Fruit fly (Drosophila melanogaster): ENCODE data around the gene UQCR-Q.

The UQCR-Q gene

DNA sequence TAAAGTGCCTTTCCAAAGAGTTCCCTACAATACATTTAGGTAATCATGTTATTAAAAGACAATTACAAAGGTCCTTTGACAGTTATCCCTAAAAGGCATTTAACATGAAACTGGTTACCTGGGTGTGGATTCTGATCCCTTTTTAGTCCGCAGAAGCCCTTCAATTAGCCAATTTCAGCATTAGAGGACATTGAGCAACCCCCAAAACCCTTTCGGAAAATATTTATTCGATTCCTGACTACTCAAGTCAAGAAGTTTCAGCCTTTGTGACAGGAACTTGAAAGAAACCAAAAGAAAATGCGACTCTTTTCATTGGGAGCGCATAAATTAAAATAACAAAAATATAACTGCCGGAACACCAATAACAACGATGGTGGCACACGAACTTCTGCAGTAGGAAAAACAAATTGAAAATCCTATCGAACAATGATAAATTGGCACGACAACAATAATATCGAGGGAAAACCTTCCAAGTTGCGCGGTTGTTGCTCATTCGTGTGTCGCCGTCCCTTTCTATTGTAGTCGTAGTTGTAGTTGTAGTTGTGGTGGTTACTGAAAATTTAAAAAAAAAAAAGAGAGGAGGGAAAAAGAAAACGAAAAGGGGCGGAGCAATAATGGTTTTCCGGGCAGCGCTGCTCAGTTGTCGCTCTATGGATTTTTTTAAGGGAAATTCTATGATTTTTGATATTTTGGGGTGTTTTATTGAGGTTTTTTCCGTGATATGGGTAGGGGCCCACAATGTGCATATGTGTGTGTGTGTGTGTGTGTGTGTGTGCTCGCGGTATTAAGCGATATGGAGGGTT, 28.7 kb upstream of the UQCR-Q start:
- TF ChIP-seq h (optimal IDR thresholded peaks at IDR 0.05) (no peak), Sin3A (optimal IDR thresholded peaks at IDR 0.05) (no peak), ttk (optimal IDR thresholded peaks at IDR 0.05) (no peak), insv (optimal IDR thresholded peaks at IDR 0.05) (no peak), Myc (optimal IDR thresholded peaks at IDR 0.05) (no peak), psq (optimal IDR thresholded peaks at IDR 0.05) (no peak)

DNA sequence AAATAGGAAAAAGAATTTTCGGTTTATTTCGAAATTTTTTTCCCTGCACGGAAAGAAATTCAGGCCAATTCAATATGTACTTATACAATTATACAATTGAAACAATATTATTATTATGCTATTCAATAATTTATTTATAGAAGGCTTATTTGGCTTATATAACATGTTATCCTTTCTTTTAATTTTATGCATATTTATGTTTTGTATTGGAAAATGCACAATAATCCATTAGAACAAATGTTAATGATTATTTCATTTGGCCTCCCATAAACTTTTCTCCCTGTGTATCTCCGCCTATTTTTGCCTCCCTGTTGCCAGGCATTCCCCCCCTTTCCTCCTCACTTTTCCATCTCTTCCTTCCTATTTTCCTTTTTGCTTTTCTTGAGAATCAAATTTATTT, 26.7 kb upstream of the UQCR-Q start:
- no peak for TF ChIP-seq Sin3A (optimal IDR thresholded peaks at IDR 0.05)
- TF ChIP-seq ttk (optimal IDR thresholded peaks at IDR 0.05), result no peak
- no peak for TF ChIP-seq psq (optimal IDR thresholded peaks at IDR 0.05)
- no peak for TF ChIP-seq h (optimal IDR thresholded peaks at IDR 0.05)
- TF ChIP-seq insv (optimal IDR thresholded peaks at IDR 0.05), result no peak
- no peak for TF ChIP-seq Myc (optimal IDR thresholded peaks at IDR 0.05)

DNA sequence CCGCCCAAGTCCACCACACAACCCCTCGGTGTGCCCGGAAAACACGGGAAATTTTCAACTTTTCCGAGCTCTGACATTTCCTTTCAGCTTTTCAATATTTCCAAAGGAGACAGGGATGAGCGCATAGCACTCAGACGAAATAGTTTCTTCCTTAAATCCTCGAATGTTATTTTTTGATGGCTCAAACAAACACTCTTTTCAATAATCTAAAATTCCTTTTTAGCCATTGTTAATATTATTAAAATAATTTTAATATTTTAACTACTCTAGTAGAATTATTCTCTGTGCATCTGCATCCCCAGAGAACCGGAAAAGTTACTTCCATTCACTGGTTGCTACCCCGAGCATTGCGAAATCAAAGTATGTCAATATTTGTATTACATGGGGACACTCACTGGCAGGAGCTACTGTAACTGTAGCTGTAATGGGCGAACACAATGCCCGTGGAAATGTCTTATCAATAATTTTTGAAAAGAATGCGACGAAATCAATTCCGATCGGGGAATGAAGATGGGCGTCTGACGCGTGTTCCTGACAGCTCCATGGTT, 16.8 kb upstream of the UQCR-Q start:
- TF ChIP-seq h (optimal IDR thresholded peaks at IDR 0.05) (no peak), psq (optimal IDR thresholded peaks at IDR 0.05) (no peak), Myc (optimal IDR thresholded peaks at IDR 0.05) (no peak), insv (optimal IDR thresholded peaks at IDR 0.05) (no peak)

DNA sequence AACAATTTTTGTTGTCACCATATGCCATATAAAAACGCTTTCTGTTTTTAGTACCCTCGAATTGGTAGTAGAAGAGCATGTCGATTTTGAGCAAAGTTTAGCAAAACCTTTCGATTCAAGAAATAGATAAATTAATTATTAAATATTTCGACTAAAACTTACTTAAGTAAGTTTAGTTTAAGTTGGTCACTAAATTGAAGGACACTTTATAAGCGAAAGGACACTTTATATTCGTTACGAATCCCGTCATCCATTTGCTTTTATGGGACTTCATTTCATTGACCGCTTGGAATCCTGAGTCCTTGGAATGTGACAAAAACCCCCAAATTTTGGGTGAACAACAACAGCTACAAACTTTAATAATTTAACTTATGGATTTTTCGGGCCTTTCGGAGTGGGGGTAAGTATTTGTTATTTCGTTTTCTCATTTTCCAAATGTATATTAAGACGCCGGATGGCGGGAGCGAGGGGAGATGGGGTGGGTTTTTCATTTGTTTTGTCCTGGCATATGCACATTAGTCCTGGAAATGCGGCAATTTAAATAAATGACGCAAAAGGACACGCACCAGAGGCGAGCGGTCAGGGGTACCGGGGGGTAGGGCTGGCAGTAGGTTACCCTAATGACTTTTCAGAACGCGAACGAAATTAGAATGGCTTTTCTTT, 15.6 kb upstream of the UQCR-Q start:
- TF ChIP-seq h (optimal IDR thresholded peaks at IDR 0.05), result no peak
- no peak for TF ChIP-seq ttk (optimal IDR thresholded peaks at IDR 0.05)
- no peak for TF ChIP-seq Sin3A (optimal IDR thresholded peaks at IDR 0.05)
- no peak for TF ChIP-seq psq (optimal IDR thresholded peaks at IDR 0.05)
- no peak for TF ChIP-seq insv (optimal IDR thresholded peaks at IDR 0.05)
- no peak for TF ChIP-seq Myc (optimal IDR thresholded peaks at IDR 0.05)

DNA sequence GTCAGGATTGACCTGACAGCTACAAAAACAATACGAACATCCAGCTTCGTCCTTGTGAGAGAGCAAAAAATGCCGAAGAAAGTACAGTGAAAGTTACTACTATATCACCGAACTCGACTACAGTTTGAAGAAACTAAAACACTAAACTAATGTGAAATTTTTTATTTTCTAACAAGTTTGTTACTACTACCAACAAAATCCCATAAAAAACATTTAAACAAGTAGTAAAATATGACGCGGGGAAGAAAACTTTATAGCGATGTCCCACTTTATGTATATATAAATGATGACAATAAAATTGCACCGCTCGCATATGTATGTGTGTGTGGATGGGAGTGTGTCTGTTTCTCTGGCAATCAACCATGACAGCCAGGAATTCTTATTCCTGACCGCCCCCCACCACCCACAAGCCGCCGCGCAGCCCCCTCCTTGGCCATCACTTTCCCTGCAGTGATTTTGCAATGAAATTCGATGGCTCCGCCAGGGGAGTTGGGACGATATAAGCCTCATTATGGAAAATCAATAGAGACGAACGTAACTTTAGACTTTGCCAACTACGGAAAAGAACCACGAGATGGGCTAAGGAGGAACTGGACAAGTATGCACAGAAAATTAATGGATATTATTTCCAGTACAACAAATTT, 13.1 kb upstream of the UQCR-Q start:
- TF ChIP-seq psq (optimal IDR thresholded peaks at IDR 0.05) (no peak), ttk (optimal IDR thresholded peaks at IDR 0.05) (no peak), h (optimal IDR thresholded peaks at IDR 0.05) (no peak), insv (optimal IDR thresholded peaks at IDR 0.05) (no peak), Sin3A (optimal IDR thresholded peaks at IDR 0.05) (no peak), Myc (optimal IDR thresholded peaks at IDR 0.05) (no peak)

DNA sequence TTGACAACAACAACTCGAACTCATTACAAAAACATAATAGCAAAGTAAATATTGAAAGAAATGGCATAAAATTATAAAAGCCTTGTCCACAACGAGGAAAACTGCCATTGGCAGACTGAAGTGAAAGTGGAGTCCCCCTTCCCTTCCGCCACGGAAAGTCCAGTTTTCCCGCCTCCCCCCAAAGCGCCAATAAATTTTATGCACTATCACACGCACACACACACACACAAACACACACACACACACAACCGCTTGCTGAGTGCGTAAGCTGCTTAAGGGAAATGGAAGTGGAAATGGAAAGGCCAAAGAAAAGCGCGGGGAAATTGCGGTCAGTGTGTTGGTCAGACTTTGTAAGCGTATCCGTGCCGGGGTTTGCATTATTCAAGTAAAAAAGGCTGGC, 12.1 kb upstream of the UQCR-Q start:
- no peak for TF ChIP-seq psq (optimal IDR thresholded peaks at IDR 0.05)
- no peak for TF ChIP-seq Myc (optimal IDR thresholded peaks at IDR 0.05)
- no peak for TF ChIP-seq insv (optimal IDR thresholded peaks at IDR 0.05)
- TF ChIP-seq ttk (optimal IDR thresholded peaks at IDR 0.05), result no peak
- TF ChIP-seq Sin3A (optimal IDR thresholded peaks at IDR 0.05), result no peak
- TF ChIP-seq h (optimal IDR thresholded peaks at IDR 0.05), result no peak

DNA sequence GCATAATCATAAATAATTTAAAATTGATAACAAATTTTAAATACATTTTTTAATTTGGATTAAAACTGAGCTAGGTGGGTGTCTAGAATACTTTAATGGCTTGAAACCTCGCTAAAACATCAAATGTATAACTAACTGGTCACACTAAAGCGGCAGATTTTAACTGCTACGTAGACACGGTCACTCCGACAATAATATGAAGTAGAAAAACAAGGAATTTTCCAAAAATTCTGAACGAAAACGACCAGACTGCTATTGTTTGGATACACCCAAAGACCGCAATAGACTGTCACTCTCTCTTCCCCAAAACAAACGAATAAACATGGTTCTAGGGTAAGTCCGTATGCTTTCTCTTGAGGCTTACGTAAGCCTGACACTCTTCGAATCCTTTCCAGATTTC, 8.8 kb upstream of the UQCR-Q start, which contains the start of gene QIL1:
Gene QIL1 (plus strand): TSS at position 142 of the 400 bp plus-strand sequence.
- TF ChIP-seq ttk (optimal IDR thresholded peaks at IDR 0.05) (no peak), psq (optimal IDR thresholded peaks at IDR 0.05) (no peak), h (optimal IDR thresholded peaks at IDR 0.05) (no peak), insv (optimal IDR thresholded peaks at IDR 0.05) (no peak), Sin3A (optimal IDR thresholded peaks at IDR 0.05) (no peak), Myc (optimal IDR thresholded peaks at IDR 0.05) (no peak)

DNA sequence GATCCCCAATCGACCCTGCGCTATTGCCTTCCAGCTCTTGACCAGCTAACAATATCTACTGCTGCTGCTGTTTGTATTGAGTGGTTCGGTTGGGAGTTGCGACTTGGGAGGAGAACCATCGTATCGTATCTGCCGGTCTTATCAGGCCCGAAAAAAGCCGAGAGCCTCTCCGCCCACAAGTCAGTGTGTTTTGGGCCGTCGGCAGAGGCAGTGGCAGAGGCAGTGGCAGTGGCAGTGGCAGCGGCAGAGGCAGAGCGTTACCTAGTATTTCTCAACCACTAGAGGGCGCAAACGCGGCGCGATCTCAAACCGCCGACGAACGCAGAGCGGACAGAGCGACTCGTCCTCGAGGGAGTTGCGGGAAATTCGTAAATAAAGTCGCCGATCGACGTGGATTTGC, 4.5 kb upstream of the UQCR-Q start, which contains the start of gene SecCl:
Gene SecCl (plus strand): TSS at position 18 of the 400 bp plus-strand sequence.
- no peak for TF ChIP-seq insv (optimal IDR thresholded peaks at IDR 0.05)
- no peak for TF ChIP-seq Sin3A (optimal IDR thresholded peaks at IDR 0.05)
- no peak for TF ChIP-seq h (optimal IDR thresholded peaks at IDR 0.05)
- TF ChIP-seq ttk (optimal IDR thresholded peaks at IDR 0.05), result no peak
- TF ChIP-seq Myc (optimal IDR thresholded peaks at IDR 0.05), result no peak
- no peak for TF ChIP-seq psq (optimal IDR thresholded peaks at IDR 0.05)

DNA sequence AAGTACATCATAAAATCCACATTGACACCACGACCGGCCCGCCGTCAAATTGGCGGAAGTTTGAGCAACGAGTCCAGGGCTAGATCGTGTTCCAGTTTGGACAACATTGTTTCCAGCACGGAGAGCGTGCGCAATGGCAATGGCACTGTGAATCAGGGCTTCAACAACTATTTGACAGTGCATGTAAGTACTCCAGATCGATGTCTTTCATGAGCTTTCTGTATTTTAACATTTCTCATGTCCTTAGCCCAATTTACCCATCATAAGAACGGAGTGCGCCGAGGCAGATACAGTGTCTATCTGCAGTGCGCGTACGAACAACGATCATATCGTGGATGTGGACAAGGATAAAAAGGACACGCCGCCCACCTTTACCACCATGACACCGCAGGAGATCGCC, 672 bp upstream of the UQCR-Q start:
- TF ChIP-seq psq (optimal IDR thresholded peaks at IDR 0.05) (no peak), h (optimal IDR thresholded peaks at IDR 0.05) (no peak), Myc (optimal IDR thresholded peaks at IDR 0.05) (no peak), ttk (optimal IDR thresholded peaks at IDR 0.05) (no peak), Sin3A (optimal IDR thresholded peaks at IDR 0.05) (no peak), insv (optimal IDR thresholded peaks at IDR 0.05) (no peak)

DNA sequence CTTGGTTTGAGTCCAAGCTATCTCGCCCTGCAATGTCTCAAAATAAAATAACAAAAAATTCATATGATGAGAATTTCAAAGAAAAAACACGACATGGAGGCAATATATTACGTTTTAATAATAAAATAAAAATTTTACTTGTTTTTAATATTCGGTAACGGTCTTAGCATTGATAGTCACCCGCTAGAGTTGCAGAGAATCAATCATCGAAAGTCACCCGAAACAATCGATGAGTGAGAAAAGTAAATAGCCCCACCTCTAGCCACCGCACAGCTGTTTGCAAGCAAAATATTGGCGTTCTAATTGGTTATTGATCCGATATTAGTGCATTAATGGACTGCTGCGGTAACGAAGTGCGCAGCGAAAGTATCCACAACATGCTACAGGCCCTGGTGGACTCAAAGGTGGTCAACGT, 1.4 kb downstream of the UQCR-Q start, which contains the start of gene CG34250:
Gene CG34250 (plus strand): TSS at position 244 of the 415 bp plus-strand sequence.
- TF ChIP-seq Sin3A (optimal IDR thresholded peaks at IDR 0.05) (no peak), insv (optimal IDR thresholded peaks at IDR 0.05) (no peak), ttk (optimal IDR thresholded peaks at IDR 0.05) (no peak), h (optimal IDR thresholded peaks at IDR 0.05) (no peak), Myc (optimal IDR thresholded peaks at IDR 0.05) (no peak), psq (optimal IDR thresholded peaks at IDR 0.05) (no peak)

DNA sequence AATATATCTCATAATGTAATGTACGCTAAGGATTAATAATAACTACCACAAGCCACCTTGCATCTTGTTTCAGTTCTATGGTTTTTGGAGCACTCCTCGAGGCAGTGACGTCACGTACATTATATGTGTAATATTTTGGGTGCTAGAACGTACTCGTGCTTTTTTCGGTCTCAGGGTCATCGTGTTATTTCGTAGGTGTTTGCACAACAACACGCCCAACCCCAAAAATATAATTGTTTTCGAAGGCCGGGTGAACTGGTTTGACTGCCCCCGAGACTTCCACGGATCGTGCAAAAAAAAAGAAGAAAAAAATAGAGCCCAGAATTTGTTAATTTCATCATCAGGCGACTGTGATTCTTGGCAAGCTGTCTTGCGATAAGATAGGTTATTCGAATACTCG, 1.9 kb downstream of the UQCR-Q start:
- TF ChIP-seq ttk (optimal IDR thresholded peaks at IDR 0.05), result no peak
- no peak for TF ChIP-seq h (optimal IDR thresholded peaks at IDR 0.05)
- TF ChIP-seq psq (optimal IDR thresholded peaks at IDR 0.05), result no peak
- no peak for TF ChIP-seq Sin3A (optimal IDR thresholded peaks at IDR 0.05)
- TF ChIP-seq Myc (optimal IDR thresholded peaks at IDR 0.05), result no peak
- no peak for TF ChIP-seq insv (optimal IDR thresholded peaks at IDR 0.05)

All from Kc167 (cell line).